Worm (Caenorhabditis elegans) whole organism, midembryonic: Measurements from ENCODE around the gene F49C5.5.

Experiments
- flt-1 ChIP-seq: fragments of 200-800 bp; sonication (Bioruptor generic); IDR thresholded peaks from 2 replicates; pipeline ENCODE4 v1.3.6; 2022; ENCODE audit warnings: missing genetic modification characterization, missing compliant biosample characterization
- klf-2 ChIP-seq: fragments of 200-800 bp; sonication (Bioruptor generic); conservative IDR thresholded peaks from 2 replicates; pipeline ENCODE4 v1.3.6; 2022; ENCODE audit warnings: missing genetic modification reagents, missing genetic modification characterization, missing compliant biosample characterization

DNA sequence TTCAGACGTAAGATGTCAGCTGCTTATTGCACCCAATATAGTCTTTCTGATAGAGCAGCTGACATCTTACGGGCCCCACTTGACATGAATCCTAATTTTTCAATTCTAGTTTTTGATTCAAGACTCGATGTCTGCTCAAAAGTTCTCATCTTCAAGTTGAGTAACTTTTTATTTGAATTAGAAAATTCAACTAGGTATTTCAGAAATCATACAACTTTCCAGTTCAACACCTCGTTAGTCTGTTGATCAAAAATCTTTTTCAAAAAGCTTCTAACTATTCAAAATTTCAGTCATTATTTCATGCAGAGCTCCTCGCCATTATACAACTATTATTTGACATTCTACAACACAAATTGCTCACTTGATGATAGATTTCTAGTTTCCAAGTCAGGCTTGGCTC is 34.4 kb downstream of the F49C5.5 start, which contains the start of gene srh-73:
- TF ChIP-seq flt-1 (GFP tag; lab: Robert Waterston, UW) (no peak), klf-2 (GFP tag; lab: Robert Waterston, UW) (no peak)
